Worm (Caenorhabditis elegans) whole organism, young adult: ENCODE measurements around the gene C31H2.4.

Source experiments
- D2030.7 ChIP-seq: fragments of 200-800 bp; sonication (Bioruptor generic); IDR thresholded peaks from 2 replicates; pipeline ENCODE4 v1.3.6; 2022; ENCODE audit warnings: missing genetic modification reagents, missing genetic modification characterization, missing compliant biosample characterization
- F23B12.7 ChIP-seq: sonication (generic microtip); optimal IDR thresholded peaks from 2 replicates; lab custom pipeline; 2017; ENCODE audit warnings: missing genetic modification characterization, mild to moderate bottlenecking, missing compliant biosample characterization, antibody characterized with exemption, moderate library complexity; ENCODE audit not compliant: insufficient read depth
- K11D2.4 ChIP-seq: fragments of 200-800 bp; sonication (Bioruptor generic); IDR thresholded peaks from 2 replicates; pipeline ENCODE4 v1.3.6; 2022; ENCODE audit warnings: missing genetic modification reagents, missing genetic modification characterization, missing compliant biosample characterization
- hsf-1 ChIP-seq: fragments of 200-800 bp; sonication (Bioruptor generic); IDR thresholded peaks from 2 replicates; pipeline ENCODE4 v1.3.6; 2022; ENCODE audit warnings: missing genetic modification reagents, missing genetic modification characterization, missing compliant biosample characterization
- lin-35 ChIP-seq, 3 experiments: fragments of 150-350 bp in 2 of 3; sonication (generic microtip) in 1 of 3; optimal IDR thresholded peaks; 2 replicates each; lab custom pipeline; 2014 to 2018; ENCODE audit warnings: missing biosample characterization in 3 of 3, missing genetic modification characterization in 3 of 3, missing genetic modification reagents in 3 of 3
- nfya-1 ChIP-seq: sonication (generic microtip); optimal IDR thresholded peaks from 2 replicates; lab custom pipeline; 2017; ENCODE audit warnings: antibody characterized with exemption, missing compliant biosample characterization, missing genetic modification characterization, borderline replicate concordance; ENCODE audit not compliant: insufficient read depth
- nhr-90 ChIP-seq: sonication (generic microtip); optimal IDR thresholded peaks from 2 replicates; lab custom pipeline; 2016; ENCODE audit warnings: missing genotype, mild to moderate bottlenecking, missing genetic modification characterization, missing compliant biosample characterization
- pha-4 ChIP-seq: fragments of 150-350 bp; sonication (generic microtip); optimal IDR thresholded peaks from 2 replicates; lab custom pipeline; 2014; ENCODE audit warnings: missing biosample characterization, missing genetic modification reagents, missing genetic modification characterization
- snpc-3.4 ChIP-seq: sonication (generic microtip); optimal IDR thresholded peaks from 2 replicates; lab custom pipeline; 2017; ENCODE audit warnings: missing genetic modification characterization, mild to moderate bottlenecking, missing compliant biosample characterization, antibody characterized with exemption, moderate library complexity, missing genotype, missing genetic modification reagents
- sptf-2 ChIP-seq: fragments of 200-800 bp; sonication (Bioruptor generic); optimal IDR thresholded peaks from 2 replicates; lab custom pipeline; 2018; ENCODE audit warnings: mild to moderate bottlenecking, missing genetic modification characterization, missing compliant biosample characterization
- unc-130 ChIP-seq: sonication (generic microtip); optimal IDR thresholded peaks from 2 replicates; lab custom pipeline; 2016; ENCODE audit warnings: missing genetic modification reagents, missing genetic modification characterization, missing compliant biosample characterization

DNA sequence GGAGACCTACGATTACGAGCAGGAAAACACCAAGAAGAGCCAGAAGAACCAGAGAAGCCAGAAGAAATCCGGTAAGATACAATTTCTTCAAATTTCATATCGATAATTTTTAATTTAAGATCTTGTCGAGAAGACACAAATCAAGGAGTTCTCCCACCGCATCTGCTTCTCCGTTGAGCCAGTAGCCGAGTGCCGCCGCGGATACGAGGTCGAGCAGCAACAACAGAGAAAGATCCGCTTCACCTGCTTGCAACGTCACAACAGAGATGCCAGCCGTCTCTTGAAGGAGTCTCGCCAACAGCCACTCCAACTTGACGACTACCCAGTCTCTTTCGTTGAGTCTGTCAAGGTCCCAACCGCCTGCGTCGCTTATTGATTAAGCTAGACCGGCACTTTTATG, 53.8 kb downstream of the C31H2.4 start:
- TF ChIP-seq unc-130 (GFP tag; lab: Kevin White, UChicago), result no peak
- no peak for TF ChIP-seq nfya-1
- peak; percentile 73 for TF ChIP-seq nhr-90
- no peak for TF ChIP-seq snpc-3.4 (tag; lab: Kevin White, UChicago)
- TF ChIP-seq lin-35 (GFP tag; optimal IDR thresholded peaks at IDR 0.05; lab: Kevin White, UChicago), result no peak
- no peak for TF ChIP-seq K11D2.4 (GFP tag; lab: Robert Waterston, UW)
- TF ChIP-seq hsf-1 (GFP tag; lab: Robert Waterston, UW), result no peak
- no peak for TF ChIP-seq F23B12.7
- no peak for TF ChIP-seq pha-4 (tag; lab: Kevin White, UChicago)
- TF ChIP-seq D2030.7, result no peak
- TF ChIP-seq sptf-2 (GFP tag; lab: Kevin White, UChicago), result no peak
